Fruit fly (Drosophila melanogaster) whole organism, pupa: ENCODE results near the gene CG18281.

Experiments used
- CG14655 ChIP-seq: fragments of 200-800 bp; sonication (Bioruptor generic); optimal IDR thresholded peaks from 3 replicates; lab custom pipeline; 2017; ENCODE audit warnings: mild to moderate bottlenecking, missing biosample characterization, missing genetic modification reagents, missing genetic modification characterization
- CG8301 ChIP-seq: fragments of 200-800 bp; sonication (Bioruptor generic); optimal IDR thresholded peaks from 2 replicates; lab custom pipeline; 2018; ENCODE audit warnings: missing biosample characterization, mild to moderate bottlenecking, missing genetic modification characterization
- D1 ChIP-seq: fragments of 200-800 bp; sonication (Bioruptor generic); optimal IDR thresholded peaks from 2 replicates; lab custom pipeline; 2018; ENCODE audit warnings: missing biosample characterization, mild to moderate bottlenecking, missing genetic modification characterization, moderate library complexity
- EcR ChIP-seq: fragments of 200-800 bp; sonication (Bioruptor generic); optimal IDR thresholded peaks from 3 replicates; lab custom pipeline; 2019; ENCODE audit warnings: missing biosample characterization, missing genetic modification characterization, mild to moderate bottlenecking, moderate library complexity, missing genetic modification reagents

- no peak for TF ChIP-seq EcR (GFP tag; lab: Kevin White, UChicago)
- no peak for TF ChIP-seq CG14655 (GFP tag; lab: Kevin White, UChicago)
- no peak for TF ChIP-seq CG8301
- TF ChIP-seq D1 (tag; lab: Kevin White, UChicago), result no peak
Measured at dm6 chr3L:20491525-20492132, 8.0 kb upstream of the CG18281 start, which contains the start of gene ND-39.
